Worm (Caenorhabditis elegans) whole organism, mixed stage, embryonic: ENCODE measurements around the gene aat-3.
A peak's percentile ranks its signal among the peaks of the same experiment; 100 is the strongest.

Experiments used
- bed-3 ChIP-seq: fragments of 200-800 bp; sonication (Bioruptor generic); optimal IDR thresholded peaks from 3 replicates; lab custom pipeline; 2018; ENCODE audit warnings: mild to moderate bottlenecking, missing genetic modification characterization, moderate library complexity, missing compliant biosample characterization
- blmp-1 ChIP-seq: fragments of 150-350 bp; optimal IDR thresholded peaks from 2 replicates; lab custom pipeline; 2014; ENCODE audit warnings: missing biosample characterization, missing genetic modification characterization
- ceh-39 ChIP-seq: fragments of 150-350 bp; optimal IDR thresholded peaks from 2 replicates; lab custom pipeline; 2014; ENCODE audit warnings: missing biosample characterization, missing genetic modification characterization
- ceh-43 ChIP-seq: fragments of 200-800 bp; sonication (Bioruptor generic); optimal IDR thresholded peaks from 2 replicates; lab custom pipeline; 2018; ENCODE audit warnings: mild to moderate bottlenecking, missing genetic modification characterization, moderate library complexity, missing compliant biosample characterization
- ceh-83 ChIP-seq: fragments of 200-800 bp; sonication (Bioruptor generic); optimal IDR thresholded peaks from 2 replicates; lab custom pipeline; 2018; ENCODE audit warnings: mild to moderate bottlenecking, missing genetic modification characterization, missing compliant biosample characterization
- ces-1 ChIP-seq: fragments of 150-350 bp; optimal IDR thresholded peaks from 2 replicates; lab custom pipeline; 2014; ENCODE audit warnings: missing biosample characterization, missing genetic modification reagents, missing genetic modification characterization
- cnd-1 ChIP-seq: fragments of 200-800 bp; sonication (Bioruptor generic); optimal IDR thresholded peaks from 2 replicates; lab custom pipeline; 2018; ENCODE audit warnings: mild to moderate bottlenecking, missing genetic modification characterization, missing compliant biosample characterization
- drap-1 ChIP-seq: fragments of 200-800 bp; sonication (Bioruptor generic); optimal IDR thresholded peaks from 3 replicates; lab custom pipeline; 2018; ENCODE audit warnings: mild to moderate bottlenecking, missing genetic modification characterization, missing compliant biosample characterization
- flh-1 ChIP-seq: fragments of 200-800 bp; sonication (Bioruptor generic); optimal IDR thresholded peaks from 2 replicates; lab custom pipeline; 2018; ENCODE audit warnings: mild to moderate bottlenecking, missing genetic modification characterization, moderate library complexity, missing compliant biosample characterization
- ham-2 ChIP-seq: fragments of 200-800 bp; sonication (Bioruptor generic); optimal IDR thresholded peaks from 2 replicates; lab custom pipeline; 2018; ENCODE audit warnings: mild to moderate bottlenecking, missing genetic modification characterization, missing compliant biosample characterization
- hlh-1 ChIP-seq: fragments of 150-350 bp; optimal IDR thresholded peaks from 2 replicates; lab custom pipeline; 2014; ENCODE audit warnings: missing biosample characterization, missing genetic modification reagents, missing genetic modification characterization
- lin-13 ChIP-seq: fragments of 150-350 bp; optimal IDR thresholded peaks from 2 replicates; lab custom pipeline; 2014; ENCODE audit warnings: missing biosample characterization, missing genetic modification characterization
- lin-32 ChIP-seq: fragments of 200-800 bp; sonication (Bioruptor generic); optimal IDR thresholded peaks from 2 replicates; lab custom pipeline; 2018; ENCODE audit warnings: mild to moderate bottlenecking, missing genetic modification characterization, missing compliant biosample characterization
- lsy-2 ChIP-seq: fragments of 150-350 bp; optimal IDR thresholded peaks from 2 replicates; lab custom pipeline; 2014; ENCODE audit warnings: missing biosample characterization, missing genetic modification characterization
- mep-1 ChIP-seq: fragments of 150-350 bp; optimal IDR thresholded peaks from 2 replicates; lab custom pipeline; 2017; ENCODE audit warnings: missing biosample characterization, missing genetic modification reagents, missing genetic modification characterization, inconsistent platforms
- mls-2 ChIP-seq: sonication (generic microtip); optimal IDR thresholded peaks from 2 replicates; lab custom pipeline; 2016; ENCODE audit warnings: mild to moderate bottlenecking, missing genetic modification characterization, moderate library complexity, missing compliant biosample characterization
- nhr-12 ChIP-seq: fragments of 150-350 bp; optimal IDR thresholded peaks from 2 replicates; lab custom pipeline; 2014; ENCODE audit warnings: missing biosample characterization, missing genetic modification characterization
- nhr-2 ChIP-seq: fragments of 150-350 bp; optimal IDR thresholded peaks from 2 replicates; lab custom pipeline; 2014; ENCODE audit warnings: missing biosample characterization, missing genetic modification characterization
- nhr-237 ChIP-seq: fragments of 150-350 bp; optimal IDR thresholded peaks from 2 replicates; lab custom pipeline; 2014; ENCODE audit warnings: missing biosample characterization, missing genetic modification characterization
- nhr-28 ChIP-seq: fragments of 150-350 bp; optimal IDR thresholded peaks from 2 replicates; lab custom pipeline; 2014; ENCODE audit warnings: missing biosample characterization, missing genetic modification characterization
- nhr-76 ChIP-seq: sonication (generic microtip); optimal IDR thresholded peaks from 2 replicates; lab custom pipeline; 2017; ENCODE audit warnings: missing biosample characterization, missing genetic modification characterization
- pha-4 ChIP-seq: fragments of 150-350 bp; optimal IDR thresholded peaks from 2 replicates; lab custom pipeline; 2018; ENCODE audit warnings: missing biosample characterization, missing genetic modification reagents, missing genetic modification characterization
- sem-2 ChIP-seq: fragments of 200-800 bp; sonication (Bioruptor generic); optimal IDR thresholded peaks from 2 replicates; lab custom pipeline; 2018; ENCODE audit warnings: mild to moderate bottlenecking, missing genetic modification characterization, missing compliant biosample characterization
- snpc-4 ChIP-seq: fragments of 150-350 bp; optimal IDR thresholded peaks from 2 replicates; lab custom pipeline; 2014; ENCODE audit warnings: missing biosample characterization, missing genetic modification characterization
- sptf-1 ChIP-seq: sonication (generic microtip); optimal IDR thresholded peaks from 2 replicates; lab custom pipeline; 2017; ENCODE audit warnings: mild to moderate bottlenecking, missing genetic modification characterization, moderate library complexity, missing compliant biosample characterization
- unc-120 ChIP-seq: sonication (generic microtip); optimal IDR thresholded peaks from 2 replicates; lab custom pipeline; 2017; ENCODE audit warnings: missing genetic modification characterization, missing compliant biosample characterization; ENCODE audit not compliant: poor library complexity, severe bottlenecking
- unc-39 ChIP-seq: fragments of 150-350 bp; optimal IDR thresholded peaks from 2 replicates; lab custom pipeline; 2014; ENCODE audit warnings: missing biosample characterization, missing genetic modification characterization
- unc-62 ChIP-seq: fragments of 150-350 bp; optimal IDR thresholded peaks from 2 replicates; lab custom pipeline; 2014; ENCODE audit warnings: missing biosample characterization, missing genetic modification reagents, missing genetic modification characterization
- zip-8 ChIP-seq: fragments of 150-350 bp; optimal IDR thresholded peaks from 2 replicates; lab custom pipeline; 2014; ENCODE audit warnings: missing biosample characterization, missing genetic modification characterization

Gene aat-3

ce11 chrX:2550665-2551064 lies 1.4 kb upstream of the aat-3 start:
- TF ChIP-seq snpc-4 (tag; lab: Kevin White, UChicago), result no peak
- TF ChIP-seq ces-1 (GFP tag; lab: Kevin White, UChicago), result peak; percentile 1
- TF ChIP-seq flh-1 (GFP tag; lab: Kevin White, UChicago), result no peak

- TF ChIP-seq nhr-76 (no peak), ceh-39 (no peak), pha-4 (tag; lab: Kevin White, UChicago) (no peak), mls-2 (tag; lab: Kevin White, UChicago) (no peak), snpc-4 (tag; lab: Kevin White, UChicago) (no peak), ceh-43 (GFP tag; lab: Kevin White, UChicago) (no peak), cnd-1 (no peak), bed-3 (GFP tag; lab: Kevin White, UChicago) (no peak), nhr-28 (tag; lab: Kevin White, UChicago) (no peak), lsy-2 (tag; lab: Kevin White, UChicago) (no peak), hlh-1 (no peak), nhr-2 (no peak)
- TF ChIP-seq, all 35 proteins: peak for 0
Measured at ce11 chrX:2551450-2551849, 610 bp upstream of the aat-3 start.

ce11 chrX:2553433-2553860 lies 1.4 kb downstream of the aat-3 start:
- TF ChIP-seq drap-1 (GFP tag; lab: Kevin White, UChicago), result peak; percentile 61
- TF ChIP-seq ham-2 (GFP tag; lab: Kevin White, UChicago), result peak; percentile 73
- peak; percentile 17 for TF ChIP-seq cnd-1
- peak; percentile 72 for TF ChIP-seq nhr-2
- peak; percentile 11 for TF ChIP-seq flh-1 (GFP tag; lab: Kevin White, UChicago)
- TF ChIP-seq sptf-1 (tag; lab: Kevin White, UChicago), result peak; percentile 80
- peak; percentile 62 for TF ChIP-seq unc-120
- TF ChIP-seq zip-8 (tag; lab: Kevin White, UChicago), result no peak
- TF ChIP-seq nhr-237, result peak; percentile 12
- peak; percentile 18 for TF ChIP-seq sem-2 (GFP tag; lab: Kevin White, UChicago)
- peak; percentile 48 for TF ChIP-seq ceh-43 (GFP tag; lab: Kevin White, UChicago)
- TF ChIP-seq lin-13, result no peak
- TF ChIP-seq ceh-83 (GFP tag; lab: Kevin White, UChicago), result peak; percentile 40
- no peak for TF ChIP-seq pha-4 (tag; lab: Kevin White, UChicago)
- TF ChIP-seq nhr-76, result no peak
- TF ChIP-seq blmp-1 (tag; lab: Kevin White, UChicago), result peak; percentile 61
- TF ChIP-seq bed-3 (GFP tag; lab: Kevin White, UChicago), result peak; percentile 36
- peak; percentile 67 for TF ChIP-seq mls-2 (tag; lab: Kevin White, UChicago)
- TF ChIP-seq unc-62 (GFP tag; lab: Kevin White, UChicago), result peak; percentile 29
- TF ChIP-seq unc-39 (tag; lab: Kevin White, UChicago), result no peak
- peak; percentile 25 for TF ChIP-seq mep-1 (tag; lab: Kevin White, UChicago)
- no peak for TF ChIP-seq nhr-12
- peak; percentile 22 for TF ChIP-seq ces-1 (GFP tag; lab: Kevin White, UChicago)

ce11 chrX:2559399-2559798 lies 7.3 kb downstream of the aat-3 start:
- TF ChIP-seq ceh-43 (GFP tag; lab: Kevin White, UChicago) (no peak), hlh-1 (peak; percentile 33)
- TF ChIP-seq, all 35 proteins: peak for 1

- no peak for TF ChIP-seq lin-32 (GFP tag; lab: Kevin White, UChicago)
Measured at ce11 chrX:2559979-2560378, 7.9 kb downstream of the aat-3 start, which contains the start of gene F52H2.5. Gene F52H2.5 (minus strand): TSS chrX:2560079.

ce11 chrX:2564047-2564446 lies 12.0 kb downstream of the aat-3 start, which contains the start of gene dhcr-24:
Gene dhcr-24 (minus strand): TSS chrX:2564147.
- TF ChIP-seq cnd-1 (no peak), sptf-1 (tag; lab: Kevin White, UChicago) (no peak), lin-13 (no peak), ceh-39 (no peak), drap-1 (GFP tag; lab: Kevin White, UChicago) (no peak), nhr-2 (no peak)
- TF ChIP-seq, all 35 proteins: peak for 0
